Worm (Caenorhabditis elegans) whole organism, dauer: ENCODE data around the gene spop-1.
"Not testable (repeated sequence)": the region's sequence is repeated elsewhere in the genome, so short reads cannot be mapped to it uniquely, and the experiment has no call there.

Experiments
- unc-62 ChIP-seq: sonication (generic microtip); optimal IDR thresholded peaks from 2 replicates; lab custom pipeline; 2017; ENCODE audit warnings: missing biosample characterization, missing genetic modification reagents, missing genetic modification characterization

spop-1 gene

ce11 chrIII:10057518-10057917 is 40.4 kb downstream of the spop-1 start, which contains the start of gene T16G12.4:
T16G12.4 (plus strand) TSS chrIII:10057818.
- no peak for TF ChIP-seq unc-62

- TF ChIP-seq unc-62 = no peak
Measured at ce11 chrIII:10056033-10056432, 41.8 kb downstream of the spop-1 start, which contains the start of gene T16G12.10. T16G12.10 (minus strand) TSS chrIII:10056133.

ce11 chrIII:10053312-10053711 is 44.6 kb downstream of the spop-1 start, which contains the start of gene T16G12.12:
T16G12.12 (plus strand) TSS chrIII:10053612.
- not testable (repeated sequence) for TF ChIP-seq unc-62

ce11 chrIII:10050321-10050720 is 47.6 kb downstream of the spop-1 start, which contains the start of gene T16G12.3:
T16G12.3 (plus strand) TSS chrIII:10050621.
- TF ChIP-seq unc-62 = not testable (repeated sequence)

- TF ChIP-seq unc-62 = no peak
Measured at ce11 chrIII:10049682-10050081, 48.2 kb downstream of the spop-1 start, which contains the start of gene T16G12.1. T16G12.1 (minus strand) TSS chrIII:10049857.
